Fruit fly (Drosophila melanogaster) whole organism, embryonic: ENCODE measurements around the gene CG14805.
A peak's percentile ranks its signal among the peaks of the same experiment; 100 is the strongest.

Source experiments
- ATbp ChIP-seq: fragments of 200-800 bp; sonication (Bioruptor generic); optimal IDR thresholded peaks from 2 replicates; lab custom pipeline; 2017; ENCODE audit warnings: missing biosample characterization, mild to moderate bottlenecking, missing genetic modification characterization, missing genetic modification reagents
- Adf1 ChIP-seq: fragments of 200-800 bp; sonication (Bioruptor generic); IDR thresholded peaks from 2 replicates; pipeline ENCODE4 v1.3.6; 2022; ENCODE audit warnings: missing biosample characterization, missing genetic modification characterization
- B-H1 ChIP-seq: fragments of 200-800 bp; sonication (Bioruptor generic); IDR thresholded peaks from 3 replicates; pipeline ENCODE4 v1.3.6; 2022; ENCODE audit warnings: missing biosample characterization, missing genetic modification characterization
- CG10147 ChIP-seq: fragments of 200-800 bp; sonication (Bioruptor generic); optimal IDR thresholded peaks from 2 replicates; lab custom pipeline; 2019; ENCODE audit warnings: missing biosample characterization, mild to moderate bottlenecking, missing genetic modification characterization, moderate library complexity
- CG10321 ChIP-seq: fragments of 200-800 bp; sonication (Bioruptor generic); IDR thresholded peaks from 2 replicates; pipeline ENCODE4 v1.3.6; 2022; ENCODE audit warnings: missing biosample characterization, missing genetic modification characterization
- CG10462 ChIP-seq: fragments of 200-800 bp; sonication (Bioruptor generic); optimal IDR thresholded peaks from 2 replicates; lab custom pipeline; 2016; ENCODE audit warnings: missing biosample characterization, missing genetic modification characterization
- CG10959 ChIP-seq: fragments of 200-800 bp; sonication (Bioruptor generic); IDR thresholded peaks from 2 replicates; pipeline ENCODE4 v1.3.6; 2022; ENCODE audit warnings: missing biosample characterization, missing genetic modification characterization
- CG12071 ChIP-seq: fragments of 200-800 bp; sonication (Bioruptor generic); optimal IDR thresholded peaks from 3 replicates; lab custom pipeline; 2018; ENCODE audit warnings: missing biosample characterization, mild to moderate bottlenecking, missing genetic modification characterization
- CG13894 ChIP-seq: fragments of 200-800 bp; sonication (Bioruptor generic); optimal IDR thresholded peaks from 3 replicates; lab custom pipeline; 2018; ENCODE audit warnings: missing biosample characterization, mild to moderate bottlenecking, missing genetic modification characterization, moderate library complexity
- CG14014 ChIP-seq: fragments of 200-800 bp; sonication (Bioruptor generic); IDR thresholded peaks from 2 replicates; pipeline ENCODE4 v1.3.6; 2022; ENCODE audit warnings: missing biosample characterization, missing genetic modification characterization
- CG14860 ChIP-seq: fragments of 200-800 bp; sonication (Bioruptor generic); IDR thresholded peaks from 3 replicates; pipeline ENCODE4 v1.3.6; 2022; ENCODE audit warnings: missing biosample characterization, missing genetic modification characterization; ENCODE audit not compliant: partially characterized antibody
- CG1602 ChIP-seq: fragments of 200-800 bp; sonication (Bioruptor generic); optimal IDR thresholded peaks from 3 replicates; lab custom pipeline; 2016; ENCODE audit warnings: missing biosample characterization, missing genetic modification characterization
- CG17612 ChIP-seq: fragments of 200-800 bp; sonication (Bioruptor generic); IDR thresholded peaks from 2 replicates; pipeline ENCODE4 v1.3.6; 2022; ENCODE audit warnings: missing biosample characterization, missing genetic modification characterization
- CG18262 ChIP-seq: fragments of 200-800 bp; optimal IDR thresholded peaks from 3 replicates; lab custom pipeline; 2019; ENCODE audit warnings: missing biosample characterization, mild to moderate bottlenecking, missing genetic modification characterization, moderate library complexity
- CG2678 ChIP-seq: fragments of 200-800 bp; sonication (Bioruptor generic); optimal IDR thresholded peaks from 3 replicates; lab custom pipeline; 2019; ENCODE audit warnings: missing biosample characterization, mild to moderate bottlenecking, missing genetic modification characterization, moderate library complexity
- CG32767 ChIP-seq: fragments of 200-800 bp; sonication (Bioruptor generic); IDR thresholded peaks from 2 replicates; pipeline ENCODE4 v1.3.6; 2022; ENCODE audit warnings: missing biosample characterization, missing genetic modification characterization
- CG4707 ChIP-seq: fragments of 200-800 bp; sonication (Bioruptor generic); optimal IDR thresholded peaks from 2 replicates; lab custom pipeline; 2018; ENCODE audit warnings: missing biosample characterization, mild to moderate bottlenecking, missing genetic modification characterization, moderate library complexity
- CG5180 ChIP-seq: fragments of 200-800 bp; sonication (Bioruptor generic); optimal IDR thresholded peaks from 3 replicates; lab custom pipeline; 2017; ENCODE audit warnings: missing biosample characterization, missing genetic modification characterization, mild to moderate bottlenecking, moderate library complexity, missing genetic modification reagents
- CG6813 ChIP-seq: fragments of 200-800 bp; sonication (Bioruptor generic); optimal IDR thresholded peaks from 2 replicates; lab custom pipeline; 2017; ENCODE audit warnings: missing biosample characterization, missing genetic modification characterization, mild to moderate bottlenecking, moderate library complexity, missing genetic modification reagents
- CG7786 ChIP-seq: fragments of 200-800 bp; sonication (Bioruptor generic); optimal IDR thresholded peaks from 2 replicates; lab custom pipeline; 2016; ENCODE audit warnings: missing biosample characterization, missing genetic modification characterization
- CG9817 ChIP-seq: fragments of 200-800 bp; sonication (Bioruptor generic); optimal IDR thresholded peaks from 2 replicates; lab custom pipeline; 2018; ENCODE audit warnings: missing biosample characterization, mild to moderate bottlenecking, missing genetic modification characterization, moderate library complexity
- CkIIα-i1 ChIP-seq: fragments of 200-800 bp; sonication (Bioruptor generic); IDR thresholded peaks from 2 replicates; pipeline ENCODE4 v1.3.6; 2022; ENCODE audit warnings: missing biosample characterization, missing genetic modification characterization
- Dad ChIP-seq: fragments of 200-800 bp; sonication (Bioruptor generic); optimal IDR thresholded peaks from 3 replicates; lab custom pipeline; 2016; ENCODE audit warnings: missing biosample characterization, missing genetic modification characterization
- Dek ChIP-seq: fragments of 200-800 bp; sonication (Bioruptor generic); optimal IDR thresholded peaks from 3 replicates; lab custom pipeline; 2019; ENCODE audit warnings: missing biosample characterization, mild to moderate bottlenecking, missing genetic modification characterization, moderate library complexity
- E2f1 ChIP-seq: fragments of 200-800 bp; sonication (Bioruptor generic); IDR thresholded peaks from 2 replicates; pipeline ENCODE4 v1.3.6; 2022; ENCODE audit warnings: missing biosample characterization, missing genetic modification characterization
- H15 ChIP-seq: fragments of 200-800 bp; sonication (Bioruptor generic); IDR thresholded peaks from 3 replicates; pipeline ENCODE4 v1.3.6; 2022; ENCODE audit warnings: missing biosample characterization, missing genetic modification characterization
- Hey ChIP-seq: fragments of 200-800 bp; sonication (Bioruptor generic); optimal IDR thresholded peaks from 3 replicates; lab custom pipeline; 2018; ENCODE audit warnings: missing biosample characterization, mild to moderate bottlenecking, missing genetic modification characterization
- MBD-R2 ChIP-seq: fragments of 200-800 bp; sonication (Bioruptor generic); IDR thresholded peaks from 2 replicates; pipeline ENCODE4 v1.3.6; 2022; ENCODE audit warnings: missing biosample characterization, missing genetic modification characterization
- Side ChIP-seq: fragments of 200-800 bp; sonication (Bioruptor generic); optimal IDR thresholded peaks from 2 replicates; lab custom pipeline; 2016; ENCODE audit warnings: missing biosample characterization, missing genetic modification characterization
- Sry-β ChIP-seq: fragments of 200-800 bp; sonication (Bioruptor generic); optimal IDR thresholded peaks from 2 replicates; lab custom pipeline; 2018; ENCODE audit warnings: missing biosample characterization, mild to moderate bottlenecking, missing genetic modification characterization, moderate library complexity
- Stat92E ChIP-seq, 3 experiments: fragments of >200 bp in 2 of 3; fragments of 200-800 bp in 1 of 3; sonication (Bioruptor generic) in 1 of 3; optimal IDR thresholded peaks; 2 replicates each; lab custom pipeline; 2017 to 2019; ENCODE audit warnings: missing biosample characterization in 3 of 3, missing genetic modification characterization in 3 of 3, mild to moderate bottlenecking in 1 of 3, moderate library complexity in 1 of 3
- TFAM ChIP-seq: fragments of 200-800 bp; sonication (Bioruptor generic); optimal IDR thresholded peaks from 2 replicates; lab custom pipeline; 2017; ENCODE audit warnings: missing biosample characterization, missing genetic modification characterization, inconsistent platforms
- Usf ChIP-seq: fragments of 200-800 bp; sonication (Bioruptor generic); optimal IDR thresholded peaks from 2 replicates; lab custom pipeline; 2017; ENCODE audit warnings: missing genotype, missing biosample characterization, missing genetic modification characterization
- ab ChIP-seq: fragments of 200-800 bp; sonication (Bioruptor generic); optimal IDR thresholded peaks from 2 replicates; lab custom pipeline; 2016; ENCODE audit warnings: missing biosample characterization, missing genetic modification characterization
- ac ChIP-seq: fragments of 200-800 bp; sonication (Bioruptor generic); optimal IDR thresholded peaks from 3 replicates; lab custom pipeline; 2017; ENCODE audit warnings: missing biosample characterization, mild to moderate bottlenecking, missing genetic modification characterization
- ato ChIP-seq: fragments of 200-800 bp; sonication (Bioruptor generic); IDR thresholded peaks from 2 replicates; pipeline ENCODE4 v1.3.6; 2022; ENCODE audit warnings: missing biosample characterization, missing genetic modification characterization; ENCODE audit not compliant: partially characterized antibody
- btn ChIP-seq: fragments of 200-800 bp; sonication (Bioruptor generic); optimal IDR thresholded peaks from 2 replicates; lab custom pipeline; 2016; ENCODE audit warnings: missing biosample characterization, missing genetic modification characterization
- cg ChIP-seq: fragments of 200-800 bp; sonication (Bioruptor generic); optimal IDR thresholded peaks from 3 replicates; lab custom pipeline; 2019; ENCODE audit warnings: missing biosample characterization, mild to moderate bottlenecking, missing genetic modification characterization, moderate library complexity
- en ChIP-seq: fragments of 200-800 bp; sonication (Bioruptor generic); optimal IDR thresholded peaks from 2 replicates; lab custom pipeline; 2016; ENCODE audit warnings: missing biosample characterization, missing genetic modification characterization
- eve ChIP-seq, 2 experiments: fragments of >200 bp; optimal IDR thresholded peaks; 2 replicates each; lab custom pipeline; 2017; ENCODE audit warnings: missing biosample characterization in 2 of 2, missing genetic modification characterization in 2 of 2
- grn ChIP-seq: fragments of 200-800 bp; sonication (Bioruptor generic); optimal IDR thresholded peaks from 3 replicates; lab custom pipeline; 2017; ENCODE audit warnings: missing biosample characterization, missing genetic modification characterization
- kah ChIP-seq: fragments of 200-800 bp; sonication (Bioruptor generic); optimal IDR thresholded peaks from 2 replicates; lab custom pipeline; 2018; ENCODE audit warnings: missing biosample characterization, mild to moderate bottlenecking, missing genetic modification characterization
- lab ChIP-seq: fragments of 200-800 bp; sonication (Bioruptor generic); optimal IDR thresholded peaks from 3 replicates; lab custom pipeline; 2017; ENCODE audit warnings: missing biosample characterization, missing genetic modification characterization, mild to moderate bottlenecking, moderate library complexity, missing genetic modification reagents
- lola ChIP-seq, 3 experiments: fragments of >200 bp in 2 of 3; fragments of 200-800 bp in 1 of 3; sonication (Bioruptor generic) in 1 of 3; optimal IDR thresholded peaks; 2 replicates each; lab custom pipeline; 2017 to 2019; ENCODE audit warnings: missing biosample characterization in 3 of 3, missing genetic modification characterization in 3 of 3, mild to moderate bottlenecking in 1 of 3, moderate library complexity in 1 of 3
- pros ChIP-seq: fragments of 200-800 bp; sonication (Bioruptor generic); optimal IDR thresholded peaks from 3 replicates; lab custom pipeline; 2019; ENCODE audit warnings: missing biosample characterization, mild to moderate bottlenecking, missing genetic modification characterization, moderate library complexity
- pum ChIP-seq: fragments of 200-800 bp; sonication (Bioruptor generic); optimal IDR thresholded peaks from 2 replicates; lab custom pipeline; 2016; ENCODE audit warnings: missing biosample characterization, missing genetic modification characterization
- tll ChIP-seq, 2 experiments: fragments of 200-800 bp in 1 of 2; fragments of >200 bp in 1 of 2; sonication (Bioruptor generic) in 1 of 2; optimal IDR thresholded peaks; 2 replicates each; lab custom pipeline; 2017 to 2019; ENCODE audit warnings: missing biosample characterization in 2 of 2, missing genetic modification characterization in 2 of 2, mild to moderate bottlenecking in 1 of 2, moderate library complexity in 1 of 2
- unc-4 ChIP-seq: fragments of 200-800 bp; sonication (Bioruptor generic); IDR thresholded peaks from 2 replicates; pipeline ENCODE4 v1.3.6; 2022; ENCODE audit warnings: missing biosample characterization, missing genetic modification characterization; ENCODE audit not compliant: partially characterized antibody
- vvl ChIP-seq: fragments of 200-800 bp; sonication (Bioruptor generic); IDR thresholded peaks from 2 replicates; pipeline ENCODE4 v1.3.6; 2022; ENCODE audit warnings: missing biosample characterization, missing genetic modification characterization

Gene CG14805

DNA sequence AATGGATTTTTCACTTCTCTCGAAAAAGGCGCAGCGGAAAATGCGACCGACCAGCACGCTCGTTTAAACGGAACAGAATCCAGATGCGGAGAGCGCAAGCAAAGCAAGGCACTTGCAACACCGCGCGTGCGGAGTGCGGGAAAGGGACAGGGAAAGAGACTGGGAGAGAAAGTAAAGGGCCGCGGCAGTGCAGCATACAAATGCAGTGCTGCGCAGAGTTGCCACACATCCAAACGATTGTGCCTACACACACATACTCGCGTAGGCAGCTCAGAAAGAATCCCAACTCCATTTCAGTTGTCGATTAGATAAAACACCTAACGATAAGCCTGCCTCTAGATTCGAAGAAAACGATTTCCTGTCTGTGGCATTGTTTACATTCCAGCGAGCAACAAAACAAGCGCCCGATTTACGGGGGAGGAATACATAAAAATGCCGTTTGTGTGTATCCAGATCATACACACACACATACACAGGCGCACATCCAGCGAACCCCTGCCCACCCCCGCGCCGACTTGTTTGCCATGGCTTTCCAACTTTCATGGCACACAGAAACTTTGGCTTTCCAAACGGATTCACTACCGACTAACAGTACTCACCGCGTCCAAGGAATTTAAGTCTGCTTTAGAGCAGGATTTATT is 22.4 kb downstream of the CG14805 start (continued):
- TF ChIP-seq ab (no peak), CG6813 (GFP tag; lab: Kevin White, UChicago) (no peak), CG9817 (no peak), pum (no peak), CG14860 (no peak), B-H1 (GFP tag; lab: Robert Waterston, UW) (no peak), Hey (no peak), Stat92E (GFP tag; optimal IDR thresholded peaks at IDR 0.05; lab: Kevin White, UChicago) (peak in 1 of 3 experiments; percentile 61), Side (no peak), CG32767 (peak; percentile 94), Adf1 (GFP tag; lab: Robert Waterston, UW) (0 out of 2 replicates have a peak, but pooled peaks have one; percentile 12), Sry-β (GFP tag; lab: Kevin White, UChicago) (no peak), CG4707 (GFP tag; lab: Kevin White, UChicago) (no peak), Dek (tag; lab: Kevin White, UChicago) (no peak), lola (GFP tag; optimal IDR thresholded peaks at IDR 0.05; lab: Kevin White, UChicago) (no peak), tll (GFP tag; optimal IDR thresholded peaks at IDR 0.05; lab: Kevin White, UChicago) (no peak), cg (GFP tag; lab: Kevin White, UChicago) (peak; percentile 88), CG10959 (GFP tag; lab: Robert Waterston, UW) (no peak), eve (GFP tag; optimal IDR thresholded peaks at IDR 0.05; lab: Kevin White, UChicago) (no peak), lab (GFP tag; lab: Kevin White, UChicago) (no peak), ac (GFP tag; lab: Kevin White, UChicago) (no peak), vvl (GFP tag; lab: Robert Waterston, UW) (peak; percentile 17; the same call in 1 of the 2 replicates), CG2678 (tag; lab: Kevin White, UChicago) (no peak), ato (no peak), pros (GFP tag; lab: Kevin White, UChicago) (peak; percentile 88), E2f1 (GFP tag; lab: Robert Waterston, UW) (no peak), H15 (GFP tag; lab: Robert Waterston, UW) (no peak), MBD-R2 (GFP tag; lab: Robert Waterston, UW) (no peak), CG12071 (GFP tag; lab: Kevin White, UChicago) (no peak), CG5180 (GFP tag; lab: Kevin White, UChicago) (no peak), TFAM (GFP tag; lab: Kevin White, UChicago) (no peak), CG10462 (GFP tag; lab: Kevin White, UChicago) (no peak), CG7786 (GFP tag; lab: Kevin White, UChicago) (no peak), CG13894 (tag; lab: Kevin White, UChicago) (no peak), CG1602 (GFP tag; lab: Kevin White, UChicago) (no peak), Dad (GFP tag; lab: Kevin White, UChicago) (no peak), CG18262 (tag; lab: Kevin White, UChicago) (no peak), unc-4 (GFP tag; lab: Robert Waterston, UW) (peak; percentile 40; the same call in 1 of the 2 replicates), ATbp (GFP tag; lab: Kevin White, UChicago) (no peak), CG14014 (GFP tag; lab: Robert Waterston, UW) (no peak), en (GFP tag; lab: Kevin White, UChicago) (no peak), CkIIα-i1 (GFP tag; lab: Robert Waterston, UW) (no peak), grn (GFP tag; lab: Kevin White, UChicago) (peak; percentile 86), kah (GFP tag; lab: Kevin White, UChicago) (no peak), Usf (GFP tag; lab: Kevin White, UChicago) (no peak), CG17612 (GFP tag; lab: Robert Waterston, UW) (no peak), btn (GFP tag; lab: Kevin White, UChicago) (no peak), CG10321 (GFP tag; lab: Robert Waterston, UW) (no peak), CG10147 (GFP tag; lab: Kevin White, UChicago) (no peak)
